Fruit fly (Drosophila melanogaster): ENCODE data around the gene CG14273.

Gene CG14273

DNA sequence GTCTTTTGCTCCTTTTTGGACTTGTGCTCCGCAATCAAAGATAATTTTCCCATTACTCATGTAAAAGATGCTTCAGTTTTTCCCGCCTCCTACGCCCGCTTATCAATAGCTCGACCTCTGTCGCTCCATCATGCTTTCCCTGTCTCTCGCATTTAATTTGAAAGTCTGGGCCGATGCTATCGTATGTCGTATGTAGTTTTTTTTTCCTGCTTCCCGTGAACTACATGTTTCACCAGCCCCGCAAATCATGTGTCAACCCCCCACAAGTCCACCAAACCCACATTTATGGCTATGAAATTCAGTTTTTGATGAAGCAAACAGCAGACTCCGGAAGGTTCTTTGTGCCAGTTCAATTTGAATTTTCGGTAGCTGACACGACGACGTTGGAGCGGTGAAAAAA is at the start of gene CG14273:
Gene CG14273 (plus strand): TSS at position 301 of the 400 bp plus-strand sequence.
- TF ChIP-seq CG7045 (GFP tag; optimal IDR thresholded peaks at IDR 0.05) (no peak), CG33017 (tag; optimal IDR thresholded peaks at IDR 0.05) (no peak), Hr96 (GFP tag; optimal IDR thresholded peaks at IDR 0.05) (no peak), CG14711 (tag; optimal IDR thresholded peaks at IDR 0.05) (no peak), Mnt (GFP tag; optimal IDR thresholded peaks at IDR 0.05) (no peak), pad (GFP tag; optimal IDR thresholded peaks at IDR 0.05) (no peak), cic (GFP tag; optimal IDR thresholded peaks at IDR 0.05) (no peak), CG11617 (GFP tag; optimal IDR thresholded peaks at IDR 0.05) (no peak), toe (GFP tag; optimal IDR thresholded peaks at IDR 0.05) (no peak), CG5204 (GFP tag; optimal IDR thresholded peaks at IDR 0.05) (no peak)

DNA sequence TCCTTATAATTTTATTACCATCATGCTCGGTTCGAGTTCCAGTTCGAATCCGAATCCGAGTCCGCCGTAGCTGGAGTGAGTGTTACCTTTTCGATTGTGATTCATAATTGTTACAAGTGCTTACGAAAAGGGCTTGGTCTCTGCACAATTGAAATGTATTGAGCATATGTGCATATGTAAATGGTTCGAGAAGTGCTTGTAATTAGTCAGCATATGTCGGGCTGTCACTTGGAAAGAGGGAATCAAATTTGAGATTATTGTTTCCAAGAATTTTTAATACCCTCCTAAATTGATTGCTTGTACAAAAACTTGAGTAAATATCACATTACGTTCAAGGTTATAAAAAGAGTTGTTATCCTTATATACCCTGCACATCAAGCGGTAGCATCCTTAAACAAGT is 49.0 kb upstream of the CG14273 start:
- no peak for TF ChIP-seq CG11617 (GFP tag; optimal IDR thresholded peaks at IDR 0.05)
- no peak for TF ChIP-seq CG14711 (tag; optimal IDR thresholded peaks at IDR 0.05)

DNA sequence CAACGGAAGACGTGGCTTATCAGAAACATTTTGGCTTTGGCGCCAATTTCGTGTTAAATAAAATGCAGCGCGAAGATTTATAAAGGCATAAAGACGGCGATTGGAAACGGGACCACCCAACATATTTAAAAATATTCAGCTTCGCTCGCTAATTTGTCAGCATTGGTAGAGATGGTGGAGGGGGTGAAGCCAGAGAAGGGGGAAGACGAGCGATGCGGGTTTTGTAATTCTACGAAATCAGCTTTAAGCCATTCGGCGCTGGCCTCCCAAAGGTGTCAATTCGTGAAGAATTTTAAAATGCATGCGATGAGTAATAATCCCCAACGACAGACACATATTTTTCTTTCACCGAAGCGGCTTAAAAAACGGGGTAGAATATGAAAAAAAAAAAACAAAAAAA is 48.5 kb upstream of the CG14273 start:
- TF ChIP-seq Crg-1 (GFP tag; optimal IDR thresholded peaks at IDR 0.05) (no peak), tj (GFP tag; optimal IDR thresholded peaks at IDR 0.05) (peak; percentile 98)

DNA sequence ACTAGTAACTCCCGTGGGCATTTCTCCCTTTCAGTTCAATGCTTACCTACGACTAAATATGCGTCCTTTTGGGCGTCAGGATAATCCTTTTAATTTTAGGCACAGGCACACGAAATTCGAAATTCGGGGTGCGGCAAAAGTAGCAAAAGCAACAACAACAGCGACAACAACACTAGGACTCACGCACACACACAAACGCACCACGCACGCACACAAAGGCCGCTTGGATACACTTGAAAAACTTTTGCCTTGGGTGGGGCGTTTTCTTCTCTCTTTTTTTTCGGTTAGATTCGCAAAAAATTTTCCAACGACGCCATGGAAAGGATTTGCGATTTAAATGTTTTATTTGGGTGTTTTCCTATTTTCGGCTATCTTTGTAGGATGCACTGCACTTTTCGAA is 46.1 kb upstream of the CG14273 start:
- no peak for TF ChIP-seq tj (GFP tag; optimal IDR thresholded peaks at IDR 0.05)
- no peak for TF ChIP-seq toe (GFP tag; optimal IDR thresholded peaks at IDR 0.05)
- TF ChIP-seq CG5204 (GFP tag; optimal IDR thresholded peaks at IDR 0.05): no peak
- no peak for TF ChIP-seq CG7045 (GFP tag; optimal IDR thresholded peaks at IDR 0.05)
- no peak for TF ChIP-seq CG14711 (tag; optimal IDR thresholded peaks at IDR 0.05)
- TF ChIP-seq ovo (GFP tag; optimal IDR thresholded peaks at IDR 0.05): no peak
- TF ChIP-seq cic (GFP tag; optimal IDR thresholded peaks at IDR 0.05): no peak
- no peak for TF ChIP-seq CG7101 (tag; optimal IDR thresholded peaks at IDR 0.05)
- no peak for TF ChIP-seq kay (GFP tag; ENCODE audit: borderline replicate concordance)
- TF ChIP-seq CG11617 (GFP tag; optimal IDR thresholded peaks at IDR 0.05): no peak
- TF ChIP-seq CG1620 (GFP tag; optimal IDR thresholded peaks at IDR 0.05): no peak
- no peak for TF ChIP-seq bab1 (GFP tag; optimal IDR thresholded peaks at IDR 0.05)
- no peak for TF ChIP-seq CG33017 (tag; optimal IDR thresholded peaks at IDR 0.05)
- TF ChIP-seq Crg-1 (GFP tag; optimal IDR thresholded peaks at IDR 0.05): no peak
- no peak for TF ChIP-seq Mnt (GFP tag; optimal IDR thresholded peaks at IDR 0.05)
- TF ChIP-seq Clk (GFP tag; optimal IDR thresholded peaks at IDR 0.05): no peak

DNA sequence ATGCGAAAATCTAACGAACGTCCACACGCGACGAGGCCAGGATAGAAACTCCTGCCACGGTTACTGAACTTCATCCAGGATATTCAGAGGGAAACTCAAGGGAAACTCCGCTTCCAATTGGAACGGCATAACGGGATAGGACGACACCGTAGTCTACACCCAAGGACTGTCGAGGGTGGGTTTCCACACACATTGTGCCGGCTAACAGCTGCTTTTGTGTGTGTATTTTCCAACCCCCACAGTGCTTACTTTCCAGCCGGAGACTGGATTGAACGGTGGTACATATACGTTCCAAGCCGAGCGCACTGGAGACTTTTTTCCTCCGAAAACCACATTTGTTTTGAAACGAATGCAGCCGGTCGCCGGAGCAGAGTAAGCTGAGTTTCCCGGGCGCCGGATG is 45.4 kb upstream of the CG14273 start:
- TF ChIP-seq bab1 (GFP tag; optimal IDR thresholded peaks at IDR 0.05) (no peak), CG33017 (tag; optimal IDR thresholded peaks at IDR 0.05) (no peak), cnc (optimal IDR thresholded peaks at IDR 0.05) (no peak), toe (GFP tag; optimal IDR thresholded peaks at IDR 0.05) (no peak), CG5204 (GFP tag; optimal IDR thresholded peaks at IDR 0.05) (no peak), Crg-1 (GFP tag; optimal IDR thresholded peaks at IDR 0.05) (no peak), CG7101 (tag; optimal IDR thresholded peaks at IDR 0.05) (no peak), Hr96 (GFP tag; optimal IDR thresholded peaks at IDR 0.05) (no peak), CG1620 (GFP tag; optimal IDR thresholded peaks at IDR 0.05) (no peak), ovo (GFP tag; optimal IDR thresholded peaks at IDR 0.05) (no peak), Clk (GFP tag; optimal IDR thresholded peaks at IDR 0.05) (no peak)

DNA sequence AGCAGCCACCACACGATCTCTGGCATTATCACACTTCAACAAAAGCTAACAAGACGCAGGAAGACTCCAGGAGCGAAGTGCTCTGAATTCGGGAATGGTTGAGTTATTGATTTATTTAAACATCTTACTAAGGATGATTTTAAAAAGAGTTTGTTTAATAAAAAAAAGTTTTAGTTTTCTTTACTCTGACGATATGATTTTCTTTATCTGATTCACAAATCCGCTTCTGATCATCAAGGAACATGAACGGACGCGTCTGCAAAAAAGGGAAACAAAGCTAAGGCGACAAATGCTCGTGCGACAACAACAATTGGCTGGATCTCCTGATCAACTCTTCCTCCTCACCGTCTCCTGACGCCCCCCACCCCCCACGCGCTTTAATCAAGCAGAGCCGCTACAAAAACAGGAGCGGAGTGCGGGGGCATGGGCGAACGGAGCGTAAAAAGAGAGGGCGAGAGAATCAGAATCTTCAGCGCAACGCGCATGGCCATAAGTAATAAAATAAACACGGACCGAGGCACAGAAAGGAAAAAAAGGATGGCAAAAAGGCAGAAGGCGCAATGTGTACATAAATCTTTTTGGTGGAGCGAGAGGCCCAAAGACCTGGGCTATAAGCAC is 43.2 kb upstream of the CG14273 start:
- no peak for TF ChIP-seq ovo (GFP tag; optimal IDR thresholded peaks at IDR 0.05)
- TF ChIP-seq bab1 (GFP tag; optimal IDR thresholded peaks at IDR 0.05): peak; percentile 18

DNA sequence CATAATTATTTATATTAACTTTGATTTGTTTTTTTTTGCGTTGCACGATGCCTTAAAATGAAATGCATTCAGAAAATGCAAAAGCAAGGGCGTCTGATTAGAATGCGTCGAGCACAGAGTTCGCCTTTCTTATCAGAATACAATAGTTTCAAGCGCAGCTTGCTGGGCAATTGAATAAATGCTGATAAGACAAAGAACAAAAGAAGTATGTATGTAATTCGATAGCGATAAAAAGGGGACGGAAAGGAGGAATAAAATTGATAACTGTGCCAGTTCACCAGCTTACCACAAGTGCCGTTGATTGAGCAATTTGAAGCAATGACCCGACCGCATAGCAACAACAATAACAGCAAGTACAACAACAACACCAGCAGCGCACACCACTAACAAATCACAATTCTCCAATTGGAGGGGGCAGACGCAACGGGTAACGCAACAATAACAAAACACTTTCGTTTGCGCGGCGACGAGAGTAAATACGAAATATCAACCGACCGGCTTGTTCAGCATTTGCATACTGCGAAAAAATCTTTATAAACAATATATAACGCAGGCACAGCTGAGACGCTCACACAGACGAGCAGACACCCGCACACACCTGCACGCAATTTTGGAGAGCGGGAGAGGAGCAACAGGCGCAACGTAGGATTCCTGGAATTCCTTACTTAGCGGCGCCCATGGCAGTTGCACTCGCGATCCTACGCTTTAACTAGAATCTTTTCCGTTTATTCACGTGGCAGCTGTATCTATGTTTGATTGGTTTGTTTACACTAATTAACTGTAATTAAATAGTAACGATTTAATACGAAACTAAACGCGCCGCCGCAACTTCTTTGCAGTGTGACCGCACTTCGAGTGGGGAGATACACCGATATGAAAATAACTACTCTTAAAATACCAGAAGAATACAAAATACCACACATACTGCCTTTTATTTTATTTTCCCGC is 42.0 kb upstream of the CG14273 start, which contains the start of gene Btk:
Gene Btk (minus strand): TSS at position 860 of the 948 bp plus-strand sequence.
- TF ChIP-seq CG14711 (tag; optimal IDR thresholded peaks at IDR 0.05) (no peak), tj (GFP tag; optimal IDR thresholded peaks at IDR 0.05) (peak; percentile 91), Clk (GFP tag; optimal IDR thresholded peaks at IDR 0.05) (no peak), pad (GFP tag; optimal IDR thresholded peaks at IDR 0.05) (peak; percentile 94), CG7101 (tag; optimal IDR thresholded peaks at IDR 0.05) (no peak), CG12768 (GFP tag; optimal IDR thresholded peaks at IDR 0.05) (peak; percentile 54), Hr96 (GFP tag; optimal IDR thresholded peaks at IDR 0.05) (no peak), CG1620 (GFP tag; optimal IDR thresholded peaks at IDR 0.05) (no peak), CG7045 (GFP tag; optimal IDR thresholded peaks at IDR 0.05) (no peak), cnc (optimal IDR thresholded peaks at IDR 0.05) (no peak), ovo (GFP tag; optimal IDR thresholded peaks at IDR 0.05) (peak; percentile 47), CG5204 (GFP tag; optimal IDR thresholded peaks at IDR 0.05) (no peak), CG11617 (GFP tag; optimal IDR thresholded peaks at IDR 0.05) (no peak), bab1 (GFP tag; optimal IDR thresholded peaks at IDR 0.05) (peak; percentile 1), Mnt (GFP tag; optimal IDR thresholded peaks at IDR 0.05) (no peak), kay (GFP tag; ENCODE audit: borderline replicate concordance) (no peak), toe (GFP tag; optimal IDR thresholded peaks at IDR 0.05) (no peak), cic (GFP tag; optimal IDR thresholded peaks at IDR 0.05) (peak; percentile 48), CG33017 (tag; optimal IDR thresholded peaks at IDR 0.05) (no peak), Crg-1 (GFP tag; optimal IDR thresholded peaks at IDR 0.05) (no peak)
